Fruit fly (Drosophila melanogaster) whole organism, embryonic: ENCODE measurements around the gene Sfxn2.

Experiments
- Ada2b ChIP-seq: fragments of 200-800 bp; sonication (Bioruptor generic); IDR thresholded peaks from 2 replicates; pipeline ENCODE4 v1.3.6; 2022; ENCODE audit warnings: missing biosample characterization, missing genetic modification characterization
- B-H1 ChIP-seq: fragments of 200-800 bp; sonication (Bioruptor generic); IDR thresholded peaks from 3 replicates; pipeline ENCODE4 v1.3.6; 2022; ENCODE audit warnings: missing biosample characterization, missing genetic modification characterization
- Bteb2 ChIP-seq: fragments of 200-800 bp; sonication (Bioruptor generic); optimal IDR thresholded peaks from 2 replicates; lab custom pipeline; 2016; ENCODE audit warnings: missing biosample characterization, missing genetic modification characterization
- CG10565 ChIP-seq: fragments of 200-800 bp; sonication (Bioruptor generic); optimal IDR thresholded peaks from 3 replicates; lab custom pipeline; 2016; ENCODE audit warnings: missing biosample characterization, mild to moderate bottlenecking, missing genetic modification characterization
- CG11247 ChIP-seq: fragments of 200-800 bp; sonication (Bioruptor generic); IDR thresholded peaks from 2 replicates; pipeline ENCODE4 v1.3.6; 2022; ENCODE audit warnings: missing biosample characterization, missing genetic modification characterization
- CG11723 ChIP-seq: fragments of 200-800 bp; sonication (Bioruptor generic); optimal IDR thresholded peaks from 2 replicates; lab custom pipeline; 2017; ENCODE audit warnings: missing biosample characterization, mild to moderate bottlenecking, missing genetic modification characterization
- CG12104 ChIP-seq: fragments of 200-800 bp; sonication (Bioruptor generic); optimal IDR thresholded peaks from 3 replicates; lab custom pipeline; 2016; ENCODE audit warnings: missing biosample characterization, missing genetic modification characterization
- CG14441 ChIP-seq: fragments of 200-800 bp; sonication (Bioruptor generic); IDR thresholded peaks from 2 replicates; pipeline ENCODE4 v1.3.6; 2022; ENCODE audit warnings: missing biosample characterization, missing genetic modification characterization
- CG15269 ChIP-seq: fragments of 200-800 bp; sonication (Bioruptor generic); optimal IDR thresholded peaks from 2 replicates; lab custom pipeline; 2018; ENCODE audit warnings: missing biosample characterization, mild to moderate bottlenecking, missing genetic modification characterization, moderate library complexity
- CG15479 ChIP-seq: fragments of 200-800 bp; sonication (Bioruptor generic); optimal IDR thresholded peaks from 3 replicates; lab custom pipeline; 2019; ENCODE audit warnings: missing biosample characterization, mild to moderate bottlenecking, missing genetic modification characterization, moderate library complexity
- CG1602 ChIP-seq: fragments of 200-800 bp; sonication (Bioruptor generic); optimal IDR thresholded peaks from 3 replicates; lab custom pipeline; 2016; ENCODE audit warnings: missing biosample characterization, missing genetic modification characterization
- CG16779 ChIP-seq: fragments of 200-800 bp; sonication (Bioruptor generic); IDR thresholded peaks from 2 replicates; pipeline ENCODE4 v1.3.6; 2022; ENCODE audit warnings: missing biosample characterization, missing genetic modification characterization
- CG17385 ChIP-seq: fragments of 200-800 bp; sonication (Bioruptor generic); optimal IDR thresholded peaks from 3 replicates; lab custom pipeline; 2018; ENCODE audit warnings: missing biosample characterization, mild to moderate bottlenecking, missing genetic modification characterization
- CG18262 ChIP-seq: fragments of 200-800 bp; optimal IDR thresholded peaks from 3 replicates; lab custom pipeline; 2019; ENCODE audit warnings: missing biosample characterization, mild to moderate bottlenecking, missing genetic modification characterization, moderate library complexity
- CG2202 ChIP-seq: fragments of 200-800 bp; sonication (Bioruptor generic); optimal IDR thresholded peaks from 2 replicates; lab custom pipeline; 2018; ENCODE audit warnings: missing biosample characterization, mild to moderate bottlenecking, missing genetic modification characterization
- CG2712 ChIP-seq: fragments of 200-800 bp; optimal IDR thresholded peaks from 3 replicates; lab custom pipeline; 2019; ENCODE audit warnings: missing biosample characterization, mild to moderate bottlenecking, missing genetic modification characterization, moderate library complexity
- CG30020 ChIP-seq: fragments of 200-800 bp; optimal IDR thresholded peaks from 2 replicates; lab custom pipeline; 2019; ENCODE audit warnings: missing biosample characterization, mild to moderate bottlenecking, missing genetic modification characterization, moderate library complexity
- CG31388 ChIP-seq: fragments of 200-800 bp; sonication (Bioruptor generic); optimal IDR thresholded peaks from 2 replicates; lab custom pipeline; 2016; ENCODE audit warnings: missing biosample characterization, missing genetic modification characterization
- CG4707 ChIP-seq: fragments of 200-800 bp; sonication (Bioruptor generic); optimal IDR thresholded peaks from 2 replicates; lab custom pipeline; 2018; ENCODE audit warnings: missing biosample characterization, mild to moderate bottlenecking, missing genetic modification characterization, moderate library complexity
- CG6854 ChIP-seq: fragments of 200-800 bp; sonication (Bioruptor generic); optimal IDR thresholded peaks from 3 replicates; lab custom pipeline; 2017; ENCODE audit warnings: missing biosample characterization, mild to moderate bottlenecking, missing genetic modification characterization
- CG8478 ChIP-seq: fragments of >200 bp; optimal IDR thresholded peaks from 2 replicates; lab custom pipeline; 2018
- CG9437 ChIP-seq: fragments of 200-800 bp; sonication (Bioruptor generic); optimal IDR thresholded peaks from 2 replicates; lab custom pipeline; 2018; ENCODE audit warnings: missing biosample characterization, mild to moderate bottlenecking, missing genetic modification characterization
- D19B ChIP-seq: fragments of 200-800 bp; sonication (Bioruptor generic); optimal IDR thresholded peaks from 2 replicates; lab custom pipeline; 2017; ENCODE audit warnings: missing biosample characterization, mild to moderate bottlenecking, missing genetic modification characterization
- Deaf1 ChIP-seq: fragments of 200-800 bp; optimal IDR thresholded peaks from 3 replicates; lab custom pipeline; 2019; ENCODE audit warnings: missing biosample characterization, mild to moderate bottlenecking, missing genetic modification characterization, moderate library complexity
- Dip2 ChIP-seq: fragments of 200-800 bp; sonication (Bioruptor generic); IDR thresholded peaks from 2 replicates; pipeline ENCODE4 v1.3.6; 2022; ENCODE audit warnings: missing biosample characterization, missing genetic modification characterization
- ERR ChIP-seq: fragments of 200-800 bp; sonication (Bioruptor generic); optimal IDR thresholded peaks from 2 replicates; lab custom pipeline; 2016; ENCODE audit warnings: missing biosample characterization, missing genetic modification characterization
- Fer3 ChIP-seq: fragments of 200-800 bp; sonication (Bioruptor generic); optimal IDR thresholded peaks from 2 replicates; lab custom pipeline; 2018; ENCODE audit warnings: missing biosample characterization, mild to moderate bottlenecking, missing genetic modification characterization, moderate library complexity
- HLHmδ ChIP-seq: fragments of 200-800 bp; sonication (Bioruptor generic); optimal IDR thresholded peaks from 2 replicates; lab custom pipeline; 2018; ENCODE audit warnings: missing biosample characterization, mild to moderate bottlenecking, missing genetic modification characterization, moderate library complexity
- Hand ChIP-seq: fragments of 200-800 bp; sonication (Bioruptor generic); optimal IDR thresholded peaks from 2 replicates; lab custom pipeline; 2017; ENCODE audit warnings: mild to moderate bottlenecking, missing biosample characterization, missing genetic modification reagents, missing genetic modification characterization
- Lpt ChIP-seq: fragments of >200 bp; optimal IDR thresholded peaks from 2 replicates; lab custom pipeline; 2018; ENCODE audit warnings: missing biosample characterization, missing genetic modification characterization
- Optix ChIP-seq: fragments of 200-800 bp; sonication (Bioruptor generic); IDR thresholded peaks from 3 replicates; pipeline ENCODE4 v1.3.6; 2022; ENCODE audit warnings: missing biosample characterization, missing genetic modification characterization
- Ptx1 ChIP-seq: fragments of 200-800 bp; sonication (Bioruptor generic); IDR thresholded peaks from 2 replicates; pipeline ENCODE4 v1.3.6; 2022; ENCODE audit warnings: missing biosample characterization, missing genetic modification characterization
- Rx ChIP-seq: fragments of 200-800 bp; sonication (Bioruptor generic); IDR thresholded peaks from 2 replicates; pipeline ENCODE4 v1.3.6; 2022; ENCODE audit warnings: missing biosample characterization, missing genetic modification characterization
- Ssrp ChIP-seq: fragments of 200-800 bp; sonication (Bioruptor generic); optimal IDR thresholded peaks from 2 replicates; lab custom pipeline; 2018; ENCODE audit warnings: missing biosample characterization, mild to moderate bottlenecking, missing genetic modification characterization, moderate library complexity
- aop ChIP-seq: fragments of 200-800 bp; sonication (Bioruptor generic); IDR thresholded peaks from 2 replicates; pipeline ENCODE4 v1.3.6; 2022; ENCODE audit warnings: missing biosample characterization, missing genetic modification characterization
- bab2 ChIP-seq: fragments of 200-800 bp; sonication (Bioruptor generic); optimal IDR thresholded peaks from 2 replicates; lab custom pipeline; 2016; ENCODE audit warnings: missing biosample characterization, missing genetic modification characterization
- cg ChIP-seq: fragments of 200-800 bp; sonication (Bioruptor generic); optimal IDR thresholded peaks from 3 replicates; lab custom pipeline; 2019; ENCODE audit warnings: missing biosample characterization, mild to moderate bottlenecking, missing genetic modification characterization, moderate library complexity
- chm ChIP-seq: fragments of 200-800 bp; sonication (Bioruptor generic); IDR thresholded peaks from 2 replicates; pipeline ENCODE4 v1.3.6; 2022; ENCODE audit warnings: missing biosample characterization, missing genetic modification characterization
- emc ChIP-seq: fragments of 200-800 bp; sonication (Bioruptor generic); optimal IDR thresholded peaks from 2 replicates; lab custom pipeline; 2016; ENCODE audit warnings: missing biosample characterization, missing genetic modification characterization
- eve ChIP-seq, 2 experiments: fragments of >200 bp; optimal IDR thresholded peaks; 2 replicates each; lab custom pipeline; 2017; ENCODE audit warnings: missing biosample characterization in 2 of 2, missing genetic modification characterization in 2 of 2
- fd64A ChIP-seq: fragments of 200-800 bp; sonication (Bioruptor generic); optimal IDR thresholded peaks from 3 replicates; lab custom pipeline; 2018; ENCODE audit warnings: missing biosample characterization, mild to moderate bottlenecking, missing genetic modification characterization
- jing ChIP-seq: fragments of 200-800 bp; sonication (Bioruptor generic); optimal IDR thresholded peaks from 2 replicates; lab custom pipeline; 2018; ENCODE audit warnings: missing biosample characterization, mild to moderate bottlenecking, missing genetic modification characterization
- mld ChIP-seq: fragments of 200-800 bp; sonication (Bioruptor generic); IDR thresholded peaks from 3 replicates; pipeline ENCODE4 v1.3.6; 2022; ENCODE audit warnings: missing biosample characterization, missing genetic modification characterization; ENCODE audit not compliant: partially characterized antibody
- nerfin-2 ChIP-seq: fragments of 200-800 bp; sonication (Bioruptor generic); IDR thresholded peaks from 2 replicates; pipeline ENCODE4 v1.3.6; 2022; ENCODE audit warnings: missing biosample characterization, missing genetic modification characterization; ENCODE audit not compliant: partially characterized antibody
- otp ChIP-seq: fragments of 200-800 bp; sonication (Bioruptor generic); IDR thresholded peaks from 3 replicates; pipeline ENCODE4, ENCODE4 v1.3.6; 2022; ENCODE audit warnings: missing biosample characterization, missing genetic modification characterization
- pnt ChIP-seq: fragments of 200-800 bp; sonication (Bioruptor generic); optimal IDR thresholded peaks from 3 replicates; lab custom pipeline; 2016; ENCODE audit warnings: missing biosample characterization, missing genetic modification characterization
- rib ChIP-seq: fragments of 200-800 bp; sonication (Bioruptor generic); IDR thresholded peaks from 2 replicates; pipeline ENCODE4 v1.3.6; 2022; ENCODE audit warnings: missing biosample characterization, missing genetic modification characterization
- row ChIP-seq: fragments of 200-800 bp; sonication (Bioruptor generic); IDR thresholded peaks from 3 replicates; pipeline ENCODE4 v1.3.6; 2022; ENCODE audit warnings: missing biosample characterization, missing genetic modification characterization
- slp2 ChIP-seq: fragments of 200-800 bp; sonication (Bioruptor generic); optimal IDR thresholded peaks from 2 replicates; lab custom pipeline; 2016; ENCODE audit warnings: missing biosample characterization, missing genetic modification characterization
- ssp ChIP-seq: fragments of 200-800 bp; sonication (Bioruptor generic); IDR thresholded peaks from 2 replicates; pipeline ENCODE4 v1.3.6; 2022; ENCODE audit warnings: missing biosample characterization, missing genetic modification characterization
- trem ChIP-seq: fragments of 200-800 bp; optimal IDR thresholded peaks from 3 replicates; lab custom pipeline; 2019; ENCODE audit warnings: missing biosample characterization, mild to moderate bottlenecking, missing genetic modification characterization, moderate library complexity
- wor ChIP-seq: fragments of 200-800 bp; sonication (Bioruptor generic); IDR thresholded peaks from 2 replicates; pipeline ENCODE4 v1.3.6; 2022; ENCODE audit warnings: missing biosample characterization, missing genetic modification characterization
- z ChIP-seq: fragments of 200-800 bp; sonication (Bioruptor generic); IDR thresholded peaks from 3 replicates; pipeline ENCODE4 v1.3.6; 2022; ENCODE audit warnings: missing biosample characterization, missing genetic modification characterization
- zfh1 ChIP-seq: fragments of 200-800 bp; sonication (Bioruptor generic); IDR thresholded peaks from 3 replicates; pipeline ENCODE4 v1.3.6; 2022; ENCODE audit warnings: missing biosample characterization, missing genetic modification characterization
- zfh2 ChIP-seq: fragments of 200-800 bp; sonication (Bioruptor generic); optimal IDR thresholded peaks from 2 replicates; lab custom pipeline; 2016; ENCODE audit warnings: missing biosample characterization, missing genetic modification characterization

Gene Sfxn2

DNA sequence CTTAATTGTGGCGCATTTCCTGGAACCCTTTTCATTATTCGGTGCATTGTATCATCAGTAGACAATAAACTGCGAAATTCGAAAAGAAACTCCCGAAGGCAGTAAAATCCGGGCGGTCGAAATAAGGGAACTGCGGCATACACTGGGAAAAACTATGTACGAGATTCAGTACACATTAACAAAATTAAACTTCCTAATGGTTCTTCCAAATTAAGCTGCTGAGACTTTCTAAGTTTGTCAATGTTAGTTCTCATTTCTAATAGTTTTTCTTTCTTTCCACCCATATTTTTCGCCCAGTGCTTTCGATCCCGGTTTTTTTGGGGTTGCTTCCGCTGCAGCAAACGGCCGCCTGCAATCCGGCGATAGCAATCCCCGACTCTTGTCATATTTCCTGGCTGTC lies 38.2 kb upstream of the Sfxn2 start (continued):
- peak; percentile 70 for TF ChIP-seq CG2202
- TF ChIP-seq mld (GFP tag; lab: Robert Waterston, UW) = no peak
- peak; percentile 73 for TF ChIP-seq CG17385 (GFP tag; lab: Kevin White, UChicago)
- peak; percentile 90 for TF ChIP-seq CG18262 (tag; lab: Kevin White, UChicago)
- TF ChIP-seq Fer3 (tag; lab: Kevin White, UChicago) = peak; percentile 63
- no peak for TF ChIP-seq CG8478 (lab: Kevin White, UChicago)
- TF ChIP-seq Optix (GFP tag; lab: Robert Waterston, UW) = peak; percentile 83
- peak; percentile 59; the same call in 1 of the 2 replicates for TF ChIP-seq wor (GFP tag; lab: Robert Waterston, UW)
- TF ChIP-seq CG2712 (tag; lab: Kevin White, UChicago) = peak; percentile 90
- TF ChIP-seq Deaf1 (tag; lab: Kevin White, UChicago) = peak; percentile 45
- no peak for TF ChIP-seq CG15479
- TF ChIP-seq nerfin-2 (GFP tag; lab: Robert Waterston, UW) = no peak
- peak; percentile 58 for TF ChIP-seq CG1602 (GFP tag; lab: Kevin White, UChicago)
- TF ChIP-seq Hand (GFP tag; lab: Kevin White, UChicago) = no peak
- peak; percentile 93 for TF ChIP-seq zfh1
- TF ChIP-seq zfh2 (GFP tag; lab: Kevin White, UChicago) = no peak
- no peak for TF ChIP-seq emc
- peak; percentile 75 for TF ChIP-seq bab2
- TF ChIP-seq ERR (GFP tag; lab: Kevin White, UChicago) = peak; percentile 18
- TF ChIP-seq Bteb2 (GFP tag; lab: Kevin White, UChicago) = peak; percentile 34
- peak; percentile 55; the same call in 1 of the 3 replicates for TF ChIP-seq z (GFP tag; lab: Robert Waterston, UW)
- TF ChIP-seq D19B = no peak
- peak; percentile 75 for TF ChIP-seq Ssrp (tag; lab: Kevin White, UChicago)
- TF ChIP-seq aop = no peak
- peak; percentile 80 for TF ChIP-seq slp2 (GFP tag; lab: Kevin White, UChicago)
- TF ChIP-seq fd64A = peak; percentile 60
- peak; percentile 73 for TF ChIP-seq Ptx1 (GFP tag; lab: Robert Waterston, UW)
- no peak for TF ChIP-seq Lpt (GFP tag; lab: Kevin White, UChicago)
- TF ChIP-seq CG30020 = peak; percentile 23
- TF ChIP-seq CG9437 (GFP tag; lab: Kevin White, UChicago) = peak; percentile 55
- TF ChIP-seq CG11723 (GFP tag; lab: Kevin White, UChicago) = peak; percentile 70
- peak; percentile 55 for TF ChIP-seq CG12104 (GFP tag; lab: Kevin White, UChicago)
- TF ChIP-seq cg (GFP tag; lab: Kevin White, UChicago) = no peak
- no peak for TF ChIP-seq CG6854 (GFP tag; lab: Kevin White, UChicago)
- peak; percentile 79 for TF ChIP-seq Rx (GFP tag; lab: Robert Waterston, UW)
- TF ChIP-seq Ada2b (GFP tag; lab: Robert Waterston, UW) = no peak
- TF ChIP-seq chm = peak; percentile 90
- peak; percentile 67 for TF ChIP-seq CG11247 (GFP tag; lab: Robert Waterston, UW)
- TF ChIP-seq HLHmδ (GFP tag; lab: Kevin White, UChicago) = no peak
- peak; percentile 58 for TF ChIP-seq ssp
- TF ChIP-seq CG10565 = no peak
- TF ChIP-seq rib (GFP tag; lab: Robert Waterston, UW) = no peak
- TF ChIP-seq CG14441 (GFP tag; lab: Robert Waterston, UW) = peak; percentile 75

DNA sequence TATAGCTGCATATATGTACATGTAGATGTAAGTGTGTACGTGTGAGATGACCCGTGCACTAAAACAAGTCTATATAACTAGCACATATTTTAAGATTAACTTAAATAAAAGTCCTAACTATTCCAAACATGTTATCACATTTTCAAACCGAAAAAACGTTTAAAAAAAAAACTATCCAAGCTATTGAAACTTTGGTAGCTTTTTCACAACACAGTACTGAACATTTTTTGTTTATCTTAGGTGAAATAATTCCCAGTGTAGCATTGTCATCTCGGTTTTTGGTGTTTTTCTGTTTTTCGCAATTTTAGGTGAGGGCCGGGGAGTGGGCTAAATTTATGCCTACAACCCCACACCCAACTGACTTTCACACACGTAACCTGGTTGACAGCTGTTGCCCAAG lies 35.8 kb upstream of the Sfxn2 start:
- TF ChIP-seq trem (tag; lab: Kevin White, UChicago) (no peak), B-H1 (no peak), Dip2 (GFP tag; lab: Robert Waterston, UW) (no peak), eve (GFP tag; optimal IDR thresholded peaks at IDR 0.05; lab: Kevin White, UChicago) (no peak), CG16779 (no peak), pnt (GFP tag; lab: Kevin White, UChicago) (no peak), CG15269 (tag; lab: Kevin White, UChicago) (peak; percentile 6), CG4707 (GFP tag; lab: Kevin White, UChicago) (no peak), CG17385 (GFP tag; lab: Kevin White, UChicago) (peak; percentile 3), CG31388 (GFP tag; lab: Kevin White, UChicago) (no peak), row (peak; percentile 27; the same call in 2 of the 3 replicates), otp (GFP tag; lab: Robert Waterston, UW) (no peak), jing (GFP tag; lab: Kevin White, UChicago) (no peak)
